Worm (Caenorhabditis elegans) whole organism, mixed stage, embryonic: Measurements from ENCODE around the gene hbl-1.

Experiments used
- ceh-39 ChIP-seq: fragments of 150-350 bp; optimal IDR thresholded peaks from 2 replicates; lab custom pipeline; 2014; ENCODE audit warnings: missing biosample characterization, missing genetic modification characterization
- flh-1 ChIP-seq: fragments of 200-800 bp; sonication (Bioruptor generic); optimal IDR thresholded peaks from 2 replicates; lab custom pipeline; 2018; ENCODE audit warnings: mild to moderate bottlenecking, missing genetic modification characterization, moderate library complexity, missing compliant biosample characterization
- ham-2 ChIP-seq: fragments of 200-800 bp; sonication (Bioruptor generic); optimal IDR thresholded peaks from 2 replicates; lab custom pipeline; 2018; ENCODE audit warnings: mild to moderate bottlenecking, missing genetic modification characterization, missing compliant biosample characterization
- lin-13 ChIP-seq: fragments of 150-350 bp; optimal IDR thresholded peaks from 2 replicates; lab custom pipeline; 2014; ENCODE audit warnings: missing biosample characterization, missing genetic modification characterization
- mab-5 ChIP-seq: fragments of 150-350 bp; optimal IDR thresholded peaks from 2 replicates; lab custom pipeline; 2014; ENCODE audit warnings: missing biosample characterization, missing genetic modification characterization
- mep-1 ChIP-seq: fragments of 150-350 bp; optimal IDR thresholded peaks from 2 replicates; lab custom pipeline; 2017; ENCODE audit warnings: missing biosample characterization, missing genetic modification reagents, missing genetic modification characterization, inconsistent platforms
- nhr-12 ChIP-seq: fragments of 150-350 bp; optimal IDR thresholded peaks from 2 replicates; lab custom pipeline; 2014; ENCODE audit warnings: missing biosample characterization, missing genetic modification characterization
- nhr-28 ChIP-seq: fragments of 150-350 bp; optimal IDR thresholded peaks from 2 replicates; lab custom pipeline; 2014; ENCODE audit warnings: missing biosample characterization, missing genetic modification characterization
- pha-4 ChIP-seq: fragments of 150-350 bp; optimal IDR thresholded peaks from 2 replicates; lab custom pipeline; 2018; ENCODE audit warnings: missing biosample characterization, missing genetic modification reagents, missing genetic modification characterization
- snpc-4 ChIP-seq: fragments of 150-350 bp; optimal IDR thresholded peaks from 2 replicates; lab custom pipeline; 2014; ENCODE audit warnings: missing biosample characterization, missing genetic modification characterization
- ztf-11 ChIP-seq: fragments of 150-350 bp; optimal IDR thresholded peaks from 2 replicates; lab custom pipeline; 2014; ENCODE audit warnings: missing biosample characterization, missing genetic modification characterization

DNA sequence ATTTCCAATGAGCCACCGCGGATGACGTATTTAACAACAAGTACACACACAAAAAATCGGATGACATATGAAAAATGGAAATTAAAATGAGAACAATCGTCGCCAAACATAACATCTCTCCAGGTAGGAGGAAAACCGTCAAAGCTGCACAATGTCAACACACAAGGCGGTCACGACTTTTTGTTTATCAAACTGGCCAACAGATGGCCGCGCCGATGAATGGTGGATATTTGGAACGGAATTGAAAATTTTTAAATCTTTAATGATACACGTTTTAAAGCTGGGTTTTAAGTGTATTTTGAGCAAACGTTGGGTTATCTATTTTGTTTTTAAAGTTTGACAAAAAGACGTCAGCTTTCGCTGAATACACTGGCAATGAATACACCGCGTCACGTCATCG lies 40.6 kb upstream of the hbl-1 start:
- peak; percentile 85 for TF ChIP-seq pha-4
- TF ChIP-seq mep-1 (tag; lab: Kevin White, UChicago) = no peak
- TF ChIP-seq ztf-11 (tag; lab: Kevin White, UChicago) = no peak
- no peak for TF ChIP-seq nhr-28 (tag; lab: Kevin White, UChicago)
- TF ChIP-seq flh-1 = no peak
- no peak for TF ChIP-seq lin-13 (tag; lab: Kevin White, UChicago)
- no peak for TF ChIP-seq snpc-4 (tag; lab: Kevin White, UChicago)
- peak; percentile 3 for TF ChIP-seq ham-2
- no peak for TF ChIP-seq mab-5 (tag; lab: Kevin White, UChicago)
- no peak for TF ChIP-seq nhr-12 (tag; lab: Kevin White, UChicago)
- TF ChIP-seq ceh-39 = no peak
